Worm (Caenorhabditis elegans) whole organism, L4/young adult: ENCODE results near the gene dhhc-1.

Experiments
- W03F9.2 ChIP-seq: fragments of 150-350 bp; optimal IDR thresholded peaks from 2 replicates; lab custom pipeline; 2014; ENCODE audit warnings: missing biosample characterization, missing genetic modification characterization
- him-1 ChIP-seq: sonication (generic microtip); optimal IDR thresholded peaks from 2 replicates; lab custom pipeline; 2016; ENCODE audit warnings: missing genotype, missing genetic modification reagents, missing genetic modification characterization, missing compliant biosample characterization

ce11 chrX:15133180-15133579 lies 33.0 kb upstream of the dhhc-1 start:
- TF ChIP-seq him-1 (tag; lab: Kevin White, UChicago) (no peak), W03F9.2 (tag; lab: Kevin White, UChicago) (no peak)
